Worm (Caenorhabditis elegans): ENCODE measurements around the gene ttr-11.

ce11 chrV:20594746-20595145, 8.4 kb upstream of the ttr-11 start, which contains the start of gene F26F2.10:
- TF ChIP-seq lin-39 (tag; optimal IDR thresholded peaks at IDR 0.05): no peak
- no peak for TF ChIP-seq egl-27 (tag; optimal IDR thresholded peaks at IDR 0.05)
- TF ChIP-seq nhr-77 (tag; optimal IDR thresholded peaks at IDR 0.05): no peak
- no peak for TF ChIP-seq C34F6.9 (tag; optimal IDR thresholded peaks at IDR 0.05)
- TF ChIP-seq nhr-237 (tag; optimal IDR thresholded peaks at IDR 0.05): no peak
- no peak for TF ChIP-seq crh-2 (tag; optimal IDR thresholded peaks at IDR 0.05)
- TF ChIP-seq aly-2 (tag; optimal IDR thresholded peaks at IDR 0.05): no peak
- TF ChIP-seq ama-1 (optimal IDR thresholded peaks at IDR 0.05): no peak
- TF ChIP-seq nhr-12 (tag; optimal IDR thresholded peaks at IDR 0.05): no peak
- TF ChIP-seq dmd-4 (tag; optimal IDR thresholded peaks at IDR 0.05): no peak

Data from whole organism, L2 larva.